Fruit fly (Drosophila melanogaster) whole organism, embryonic: ENCODE data around the gene spg.
A peak's percentile ranks its signal among the peaks of the same experiment; 100 is the strongest.

Experiments
- Adf1 ChIP-seq: fragments of 200-800 bp; sonication (Bioruptor generic); IDR thresholded peaks from 2 replicates; pipeline ENCODE4 v1.3.6; 2022; ENCODE audit warnings: missing biosample characterization, missing genetic modification characterization
- Asciz ChIP-seq: fragments of 200-800 bp; sonication (Bioruptor generic); optimal IDR thresholded peaks from 2 replicates; lab custom pipeline; 2017; ENCODE audit warnings: missing biosample characterization, mild to moderate bottlenecking, missing genetic modification characterization, missing genetic modification reagents
- Atf-2 ChIP-seq: fragments of 200-800 bp; sonication (Bioruptor generic); optimal IDR thresholded peaks from 2 replicates; lab custom pipeline; 2016; ENCODE audit warnings: missing biosample characterization, missing genetic modification characterization
- B-H2 ChIP-seq: fragments of 200-800 bp; sonication (Bioruptor generic); optimal IDR thresholded peaks from 2 replicates; lab custom pipeline; 2018; ENCODE audit warnings: missing biosample characterization, mild to moderate bottlenecking, missing genetic modification characterization
- Bgb ChIP-seq: fragments of 200-800 bp; sonication (Bioruptor generic); IDR thresholded peaks from 2 replicates; pipeline ENCODE4 v1.3.6; 2022; ENCODE audit warnings: missing biosample characterization, missing genetic modification characterization; ENCODE audit not compliant: partially characterized antibody
- CG12219 ChIP-seq: fragments of 200-800 bp; sonication (Bioruptor generic); optimal IDR thresholded peaks from 3 replicates; lab custom pipeline; 2018; ENCODE audit warnings: missing biosample characterization, mild to moderate bottlenecking, missing genetic modification characterization
- CG1602 ChIP-seq: fragments of 200-800 bp; sonication (Bioruptor generic); optimal IDR thresholded peaks from 3 replicates; lab custom pipeline; 2016; ENCODE audit warnings: missing biosample characterization, missing genetic modification characterization
- CG16863 ChIP-seq: fragments of 200-800 bp; sonication (Bioruptor generic); optimal IDR thresholded peaks from 3 replicates; lab custom pipeline; 2016; ENCODE audit warnings: missing biosample characterization, missing genetic modification characterization
- CG1832 ChIP-seq: fragments of 200-800 bp; sonication (Bioruptor generic); optimal IDR thresholded peaks from 2 replicates; lab custom pipeline; 2017; ENCODE audit warnings: missing biosample characterization, mild to moderate bottlenecking, missing genetic modification characterization, inconsistent platforms
- CG18599 ChIP-seq: fragments of 200-800 bp; sonication (Bioruptor generic); optimal IDR thresholded peaks from 3 replicates; lab custom pipeline; 2017; ENCODE audit warnings: missing biosample characterization, missing genetic modification characterization, mild to moderate bottlenecking, moderate library complexity, missing genetic modification reagents
- CG31365 ChIP-seq: fragments of 200-800 bp; sonication (Bioruptor generic); optimal IDR thresholded peaks from 2 replicates; lab custom pipeline; 2018; ENCODE audit warnings: missing biosample characterization, mild to moderate bottlenecking, missing genetic modification characterization
- CG31388 ChIP-seq: fragments of 200-800 bp; sonication (Bioruptor generic); optimal IDR thresholded peaks from 2 replicates; lab custom pipeline; 2016; ENCODE audit warnings: missing biosample characterization, missing genetic modification characterization
- CG32532 ChIP-seq: fragments of 200-800 bp; sonication (Bioruptor generic); IDR thresholded peaks from 2 replicates; pipeline ENCODE4 v1.3.6; 2022; ENCODE audit warnings: missing biosample characterization, missing genetic modification characterization
- CG33213 ChIP-seq: fragments of 200-800 bp; sonication (Bioruptor generic); optimal IDR thresholded peaks from 3 replicates; lab custom pipeline; 2016; ENCODE audit warnings: missing biosample characterization, missing genetic modification characterization
- CG34422 ChIP-seq: fragments of 200-800 bp; sonication (Bioruptor generic); IDR thresholded peaks from 3 replicates; pipeline ENCODE4 v1.3.6; 2022; ENCODE audit warnings: missing biosample characterization, missing genetic modification characterization
- CG4820 ChIP-seq: fragments of 200-800 bp; sonication (Bioruptor generic); optimal IDR thresholded peaks from 3 replicates; lab custom pipeline; 2016; ENCODE audit warnings: missing biosample characterization, missing genetic modification characterization
- CG5180 ChIP-seq: fragments of 200-800 bp; sonication (Bioruptor generic); optimal IDR thresholded peaks from 3 replicates; lab custom pipeline; 2017; ENCODE audit warnings: missing biosample characterization, missing genetic modification characterization, mild to moderate bottlenecking, moderate library complexity, missing genetic modification reagents
- CG5245 ChIP-seq: fragments of 200-800 bp; sonication (Bioruptor generic); optimal IDR thresholded peaks from 3 replicates; lab custom pipeline; 2016; ENCODE audit warnings: missing biosample characterization, missing genetic modification characterization
- CG6175 ChIP-seq: fragments of 200-800 bp; sonication (Bioruptor generic); IDR thresholded peaks from 3 replicates; pipeline ENCODE4 v1.3.6; 2022; ENCODE audit warnings: missing biosample characterization, missing genetic modification characterization
- CG6272 ChIP-seq: fragments of 200-800 bp; sonication (Bioruptor generic); IDR thresholded peaks from 2 replicates; pipeline ENCODE4 v1.3.6; 2022; ENCODE audit warnings: missing biosample characterization, missing genetic modification characterization
- CG6683 ChIP-seq: fragments of 200-800 bp; sonication (Bioruptor generic); optimal IDR thresholded peaks from 2 replicates; lab custom pipeline; 2017; ENCODE audit warnings: missing biosample characterization, mild to moderate bottlenecking, missing genetic modification characterization, missing genetic modification reagents
- CG6689 ChIP-seq: fragments of 200-800 bp; sonication (Bioruptor generic); IDR thresholded peaks from 2 replicates; pipeline ENCODE4 v1.3.6; 2022; ENCODE audit warnings: missing biosample characterization, missing genetic modification characterization
- CG8478 ChIP-seq: fragments of >200 bp; optimal IDR thresholded peaks from 2 replicates; lab custom pipeline; 2018
- CG9609 ChIP-seq: fragments of 200-800 bp; sonication (Bioruptor generic); optimal IDR thresholded peaks from 3 replicates; lab custom pipeline; 2016; ENCODE audit warnings: missing biosample characterization, missing genetic modification characterization
- Camta ChIP-seq: fragments of 200-800 bp; sonication (Bioruptor generic); optimal IDR thresholded peaks from 2 replicates; lab custom pipeline; 2016; ENCODE audit warnings: missing biosample characterization, missing genetic modification characterization
- Chrac-16 ChIP-seq: fragments of 200-800 bp; sonication (Bioruptor generic); optimal IDR thresholded peaks from 3 replicates; lab custom pipeline; 2016; ENCODE audit warnings: missing biosample characterization, missing genetic modification characterization
- Dfd ChIP-seq, 2 experiments: fragments of >200 bp; optimal IDR thresholded peaks; 2 replicates each; lab custom pipeline; 2017; ENCODE audit warnings: missing biosample characterization in 2 of 2, missing genetic modification characterization in 2 of 2
- Fer2 ChIP-seq: fragments of 200-800 bp; sonication (Bioruptor generic); optimal IDR thresholded peaks from 2 replicates; lab custom pipeline; 2018; ENCODE audit warnings: missing biosample characterization, mild to moderate bottlenecking, missing genetic modification characterization, moderate library complexity
- Lpt ChIP-seq: fragments of >200 bp; optimal IDR thresholded peaks from 2 replicates; lab custom pipeline; 2018; ENCODE audit warnings: missing biosample characterization, missing genetic modification characterization
- MESR4 ChIP-seq: fragments of 200-800 bp; sonication (Bioruptor generic); optimal IDR thresholded peaks from 2 replicates; lab custom pipeline; 2018; ENCODE audit warnings: missing biosample characterization, mild to moderate bottlenecking, missing genetic modification characterization, moderate library complexity
- Ssrp ChIP-seq: fragments of 200-800 bp; sonication (Bioruptor generic); optimal IDR thresholded peaks from 2 replicates; lab custom pipeline; 2018; ENCODE audit warnings: missing biosample characterization, mild to moderate bottlenecking, missing genetic modification characterization, moderate library complexity
- Stat92E ChIP-seq, 3 experiments: fragments of >200 bp in 2 of 3; fragments of 200-800 bp in 1 of 3; sonication (Bioruptor generic) in 1 of 3; optimal IDR thresholded peaks; 2 replicates each; lab custom pipeline; 2017 to 2019; ENCODE audit warnings: missing biosample characterization in 3 of 3, missing genetic modification characterization in 3 of 3, mild to moderate bottlenecking in 1 of 3, moderate library complexity in 1 of 3
- YL-1 ChIP-seq: fragments of 200-800 bp; sonication (Bioruptor generic); optimal IDR thresholded peaks from 3 replicates; lab custom pipeline; 2017; ENCODE audit warnings: missing biosample characterization, mild to moderate bottlenecking, missing genetic modification characterization
- aop ChIP-seq: fragments of 200-800 bp; sonication (Bioruptor generic); IDR thresholded peaks from 2 replicates; pipeline ENCODE4 v1.3.6; 2022; ENCODE audit warnings: missing biosample characterization, missing genetic modification characterization
- az2 ChIP-seq: fragments of 200-800 bp; sonication (Bioruptor generic); optimal IDR thresholded peaks from 3 replicates; lab custom pipeline; 2016; ENCODE audit warnings: missing biosample characterization, missing genetic modification characterization
- ci ChIP-seq: fragments of 200-800 bp; sonication (Bioruptor generic); IDR thresholded peaks from 3 replicates; pipeline ENCODE4 v1.3.6; 2022; ENCODE audit warnings: missing biosample characterization, missing genetic modification characterization
- fd96Cb ChIP-seq: fragments of 200-800 bp; sonication (Bioruptor generic); optimal IDR thresholded peaks from 2 replicates; lab custom pipeline; 2018; ENCODE audit warnings: missing biosample characterization, mild to moderate bottlenecking, missing genetic modification characterization, moderate library complexity
- gem ChIP-seq: fragments of 200-800 bp; sonication (Bioruptor generic); optimal IDR thresholded peaks from 2 replicates; lab custom pipeline; 2019; ENCODE audit warnings: missing biosample characterization, mild to moderate bottlenecking, missing genetic modification characterization, moderate library complexity
- grn ChIP-seq: fragments of 200-800 bp; sonication (Bioruptor generic); optimal IDR thresholded peaks from 3 replicates; lab custom pipeline; 2017; ENCODE audit warnings: missing biosample characterization, missing genetic modification characterization
- gt ChIP-seq: fragments of 200-800 bp; sonication (Bioruptor generic); IDR thresholded peaks from 2 replicates; pipeline ENCODE4 v1.3.6; 2022; ENCODE audit warnings: missing biosample characterization, missing genetic modification characterization
- hbn ChIP-seq: fragments of 200-800 bp; sonication (Bioruptor generic); IDR thresholded peaks from 2 replicates; pipeline ENCODE4 v1.3.6; 2022; ENCODE audit warnings: missing biosample characterization, missing genetic modification characterization; ENCODE audit not compliant: partially characterized antibody
- p53 ChIP-seq: fragments of 200-800 bp; sonication (Bioruptor generic); optimal IDR thresholded peaks from 2 replicates; lab custom pipeline; 2016; ENCODE audit warnings: missing biosample characterization, missing genetic modification characterization
- pfk ChIP-seq: fragments of 200-800 bp; sonication (Bioruptor generic); optimal IDR thresholded peaks from 2 replicates; lab custom pipeline; 2018; ENCODE audit warnings: missing biosample characterization, mild to moderate bottlenecking, missing genetic modification characterization, moderate library complexity
- pnt ChIP-seq: fragments of 200-800 bp; sonication (Bioruptor generic); optimal IDR thresholded peaks from 3 replicates; lab custom pipeline; 2016; ENCODE audit warnings: missing biosample characterization, missing genetic modification characterization
- seq ChIP-seq: fragments of 200-800 bp; sonication (Bioruptor generic); IDR thresholded peaks from 2 replicates; pipeline ENCODE4 v1.3.6; 2022; ENCODE audit warnings: missing biosample characterization, missing genetic modification characterization
- tna ChIP-seq: fragments of 200-800 bp; sonication (Bioruptor generic); IDR thresholded peaks from 2 replicates; pipeline ENCODE4 v1.3.6; 2022; ENCODE audit warnings: missing biosample characterization, missing genetic modification characterization; ENCODE audit not compliant: partially characterized antibody
- trh ChIP-seq: fragments of 200-800 bp; sonication (Bioruptor generic); optimal IDR thresholded peaks from 2 replicates; lab custom pipeline; 2016; ENCODE audit warnings: missing biosample characterization, missing genetic modification characterization
- unc-4 ChIP-seq: fragments of 200-800 bp; sonication (Bioruptor generic); IDR thresholded peaks from 2 replicates; pipeline ENCODE4 v1.3.6; 2022; ENCODE audit warnings: missing biosample characterization, missing genetic modification characterization; ENCODE audit not compliant: partially characterized antibody
- wek ChIP-seq: fragments of 200-800 bp; sonication (Bioruptor generic); optimal IDR thresholded peaks from 3 replicates; lab custom pipeline; 2018; ENCODE audit warnings: missing biosample characterization, mild to moderate bottlenecking, missing genetic modification characterization, moderate library complexity
- zen2 ChIP-seq: fragments of 200-800 bp; sonication (Bioruptor generic); IDR thresholded peaks from 3 replicates; pipeline ENCODE4 v1.3.6; 2022; ENCODE audit warnings: missing biosample characterization, missing genetic modification characterization; ENCODE audit not compliant: partially characterized antibody

The spg gene

dm6 chr3R:28904816-28905435, 59.9 kb downstream of the spg start (continued):
- TF ChIP-seq CG1602 (GFP tag; lab: Kevin White, UChicago) (peak; percentile 41), Camta (GFP tag; lab: Kevin White, UChicago) (peak; percentile 69), Asciz (GFP tag; lab: Kevin White, UChicago) (peak; percentile 16), CG5180 (no peak), CG32532 (GFP tag; lab: Robert Waterston, UW) (peak; percentile 93), trh (no peak), Stat92E (GFP tag; optimal IDR thresholded peaks at IDR 0.05; lab: Kevin White, UChicago) (no peak), CG31388 (GFP tag; lab: Kevin White, UChicago) (no peak), grn (no peak), fd96Cb (peak; percentile 48), zen2 (GFP tag; lab: Robert Waterston, UW) (no peak), pfk (GFP tag; lab: Kevin White, UChicago) (no peak), Ssrp (tag; lab: Kevin White, UChicago) (peak; percentile 61), CG9609 (peak; percentile 80), CG6175 (GFP tag; lab: Robert Waterston, UW) (no peak; the same call in 2 of the 3 replicates), pnt (GFP tag; lab: Kevin White, UChicago) (peak; percentile 53), hbn (no peak), CG1832 (GFP tag; lab: Kevin White, UChicago) (no peak), wek (GFP tag; lab: Kevin White, UChicago) (peak; percentile 14), Fer2 (tag; lab: Kevin White, UChicago) (peak; percentile 46), Lpt (no peak), B-H2 (GFP tag; lab: Kevin White, UChicago) (peak; percentile 64), CG6272 (GFP tag; lab: Robert Waterston, UW) (peak; percentile 72), CG8478 (lab: Kevin White, UChicago) (no peak), gem (tag; lab: Kevin White, UChicago) (peak; percentile 83), CG6683 (GFP tag; lab: Kevin White, UChicago) (no peak), p53 (no peak), YL-1 (GFP tag; lab: Kevin White, UChicago) (no peak), CG34422 (peak; percentile 88), CG5245 (GFP tag; lab: Kevin White, UChicago) (peak; percentile 22), CG18599 (peak; percentile 54), MESR4 (GFP tag; lab: Kevin White, UChicago) (no peak), az2 (GFP tag; lab: Kevin White, UChicago) (peak; percentile 73), CG12219 (peak; percentile 73), Chrac-16 (GFP tag; lab: Kevin White, UChicago) (peak; percentile 70), gt (GFP tag; lab: Robert Waterston, UW) (no peak), CG6689 (GFP tag; lab: Robert Waterston, UW) (peak; percentile 86), seq (GFP tag; lab: Robert Waterston, UW) (peak; percentile 49), CG31365 (tag; lab: Kevin White, UChicago) (peak; percentile 51), ci (peak; percentile 87), CG16863 (peak; percentile 66), CG4820 (GFP tag; lab: Kevin White, UChicago) (peak; percentile 33), tna (no peak), Bgb (GFP tag; lab: Robert Waterston, UW) (no peak), Adf1 (GFP tag; lab: Robert Waterston, UW) (no peak; the same call in 1 of the 2 replicates), Atf-2 (GFP tag; lab: Kevin White, UChicago) (peak; percentile 75), Dfd (GFP tag; optimal IDR thresholded peaks at IDR 0.05; lab: Kevin White, UChicago) (no peak), aop (peak; percentile 64; the same call in 1 of the 2 replicates), unc-4 (GFP tag; lab: Robert Waterston, UW) (no peak), CG33213 (GFP tag; lab: Kevin White, UChicago) (peak; percentile 71)
